Worm (Caenorhabditis elegans): ENCODE measurements around the gene gcy-3.

DNA sequence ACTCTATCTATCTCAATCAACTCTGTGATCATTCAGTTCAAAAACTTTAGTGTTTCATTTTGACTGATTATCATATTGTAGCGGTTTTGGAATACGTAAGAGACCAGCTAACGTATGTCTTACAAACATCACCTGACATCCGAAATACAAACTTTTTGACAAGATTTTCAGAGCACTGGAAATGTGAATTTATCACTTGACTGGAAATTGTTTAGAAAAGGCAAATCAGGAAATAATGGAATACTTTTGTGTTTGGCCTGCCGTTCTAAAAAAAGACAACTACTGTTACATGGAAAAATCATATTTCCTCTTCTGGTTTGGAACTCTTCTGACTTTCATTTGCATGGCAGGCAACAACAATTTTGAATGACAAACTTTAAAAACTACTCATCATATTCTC, 44.5 kb upstream of the gcy-3 start, which contains the start of gene F35H8.12:
- no peak for TF ChIP-seq mdl-1 (tag; optimal IDR thresholded peaks at IDR 0.05)
- TF ChIP-seq pha-4 (tag; optimal IDR thresholded peaks at IDR 0.05), result no peak
- no peak for TF ChIP-seq ztf-11 (tag; optimal IDR thresholded peaks at IDR 0.05)
- TF ChIP-seq lin-15B (tag; optimal IDR thresholded peaks at IDR 0.05), result no peak
- TF ChIP-seq pqm-1 (tag; optimal IDR thresholded peaks at IDR 0.05), result no peak
- no peak for TF ChIP-seq nhr-11 (tag; optimal IDR thresholded peaks at IDR 0.05)
- no peak for TF ChIP-seq lin-39 (tag; optimal IDR thresholded peaks at IDR 0.05)
- TF ChIP-seq snpc-4 (tag; optimal IDR thresholded peaks at IDR 0.05), result no peak
- no peak for TF ChIP-seq elt-1 (tag; optimal IDR thresholded peaks at IDR 0.05)
- TF ChIP-seq ztf-4 (tag; optimal IDR thresholded peaks at IDR 0.05), result no peak
- TF ChIP-seq ceh-16 (tag; optimal IDR thresholded peaks at IDR 0.05), result no peak
- TF ChIP-seq fkh-10 (GFP tag; optimal IDR thresholded peaks at IDR 0.05), result no peak
- TF ChIP-seq nhr-25 (tag; optimal IDR thresholded peaks at IDR 0.05), result no peak
